Fruit fly (Drosophila melanogaster): Measurements from ENCODE around the gene pst.

The pst gene

DNA sequence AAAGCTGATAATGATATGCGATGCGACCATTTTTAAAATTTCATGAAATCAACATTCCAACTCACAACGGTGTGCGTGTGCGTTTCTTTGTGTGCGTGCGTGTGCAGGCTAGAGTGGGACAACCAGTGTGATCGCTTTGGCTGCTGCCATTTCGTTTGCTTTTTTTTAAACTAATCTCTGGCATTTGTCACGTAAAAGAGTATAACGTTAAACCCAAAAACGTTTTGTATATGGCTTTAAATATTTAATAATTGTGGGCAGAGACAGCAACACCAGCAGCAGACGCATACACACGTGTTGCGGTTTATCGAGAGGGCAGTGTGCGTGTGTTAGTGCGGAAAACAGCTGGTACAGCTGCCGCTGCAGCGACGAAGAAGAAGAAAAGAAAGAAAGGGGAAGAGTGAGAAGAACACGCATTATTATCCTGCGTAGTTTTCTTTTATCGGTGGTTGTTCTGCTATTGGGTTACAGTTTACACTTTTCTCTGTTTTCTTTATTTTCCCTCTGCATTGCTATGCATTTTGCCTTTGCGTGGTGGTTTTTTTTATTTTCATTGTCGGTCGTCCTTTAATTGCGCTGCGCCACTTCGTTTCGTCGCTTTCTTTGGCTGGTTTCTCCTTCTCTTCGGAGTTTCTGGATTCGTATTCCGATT is 10.3 kb upstream of the pst start:
- TF ChIP-seq svp (GFP tag) (peak; percentile 64), Sox102F (GFP tag; optimal IDR thresholded peaks at IDR 0.05) (peak; percentile 1), net (GFP tag; optimal IDR thresholded peaks at IDR 0.05) (peak; percentile 15), ss (GFP tag; optimal IDR thresholded peaks at IDR 0.05) (peak; percentile 9 to 49), fd59A (GFP tag; optimal IDR thresholded peaks at IDR 0.05) (no peak), Eip78C (GFP tag) (peak; percentile 84), Eip75B (GFP tag; optimal IDR thresholded peaks at IDR 0.05) (peak; percentile 7), CG6808 (GFP tag; optimal IDR thresholded peaks at IDR 0.05) (peak; percentile 15), vri (GFP tag; optimal IDR thresholded peaks at IDR 0.05) (peak; percentile 17), Sox14 (GFP tag; optimal IDR thresholded peaks at IDR 0.05) (peak; percentile 77), fkh (GFP tag; optimal IDR thresholded peaks at IDR 0.05) (peak; percentile 47), CG10631 (GFP tag; optimal IDR thresholded peaks at IDR 0.05) (no peak), salr (GFP tag; optimal IDR thresholded peaks at IDR 0.05) (no peak), Met (GFP tag; optimal IDR thresholded peaks at IDR 0.05) (no peak), Hr38 (GFP tag; optimal IDR thresholded peaks at IDR 0.05) (no peak), CG6163 (GFP tag; IDR thresholded peaks at IDR 0.05) (0 out of 3 replicates have a peak, but pooled peaks have one; percentile 28)

DNA sequence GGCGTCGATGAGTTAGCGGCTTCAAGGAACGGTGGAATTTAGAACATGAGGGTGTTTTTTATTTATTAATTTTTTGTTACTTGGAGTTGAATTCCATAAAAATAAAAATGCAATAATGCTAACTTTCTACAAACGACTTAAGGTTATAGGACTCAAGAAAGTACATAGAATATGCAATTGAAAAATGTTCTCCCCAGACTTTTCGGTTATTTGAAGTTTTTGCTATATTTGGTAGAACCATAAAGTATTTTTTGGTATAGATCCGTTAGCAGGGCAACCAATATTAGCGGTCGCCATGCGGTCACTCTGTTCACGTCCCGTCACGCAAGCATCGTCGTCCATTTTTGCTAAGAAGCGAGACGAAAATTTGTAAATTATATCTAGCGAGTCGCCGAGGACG is 9.5 kb upstream of the pst start, which contains the start of gene akirin:
Gene akirin, plus strand, starts transcription at position 301 of the 400 bp plus-strand sequence.
- TF ChIP-seq CG6163 (GFP tag; IDR thresholded peaks at IDR 0.05) (0 out of 3 replicates have a peak, but pooled peaks have one; percentile 39), ss (GFP tag; optimal IDR thresholded peaks at IDR 0.05) (no peak), CG8632 (GFP tag; optimal IDR thresholded peaks at IDR 0.05) (no peak)

dm6 chr3L:7368934-7369333 is 8.9 kb upstream of the pst start, which contains the start of gene Sh3beta:
Gene Sh3beta (minus strand): TSS chr3L:7369260.
- TF ChIP-seq Eip78C (GFP tag) (no peak), Hr38 (GFP tag; optimal IDR thresholded peaks at IDR 0.05) (no peak), dsx (GFP tag; optimal IDR thresholded peaks at IDR 0.05; ENCODE audit: poor library complexity, severe bottlenecking) (peak; percentile 86), CG6854 (GFP tag; optimal IDR thresholded peaks at IDR 0.05) (peak; percentile 25), CG8632 (GFP tag; optimal IDR thresholded peaks at IDR 0.05) (no peak), CG6163 (GFP tag; IDR thresholded peaks at IDR 0.05) (no peak), achi (GFP tag; optimal IDR thresholded peaks at IDR 0.05) (no peak), CG4318 (GFP tag; optimal IDR thresholded peaks at IDR 0.05) (no peak), vri (GFP tag; optimal IDR thresholded peaks at IDR 0.05) (peak; percentile 8), svp (GFP tag) (no peak)

DNA sequence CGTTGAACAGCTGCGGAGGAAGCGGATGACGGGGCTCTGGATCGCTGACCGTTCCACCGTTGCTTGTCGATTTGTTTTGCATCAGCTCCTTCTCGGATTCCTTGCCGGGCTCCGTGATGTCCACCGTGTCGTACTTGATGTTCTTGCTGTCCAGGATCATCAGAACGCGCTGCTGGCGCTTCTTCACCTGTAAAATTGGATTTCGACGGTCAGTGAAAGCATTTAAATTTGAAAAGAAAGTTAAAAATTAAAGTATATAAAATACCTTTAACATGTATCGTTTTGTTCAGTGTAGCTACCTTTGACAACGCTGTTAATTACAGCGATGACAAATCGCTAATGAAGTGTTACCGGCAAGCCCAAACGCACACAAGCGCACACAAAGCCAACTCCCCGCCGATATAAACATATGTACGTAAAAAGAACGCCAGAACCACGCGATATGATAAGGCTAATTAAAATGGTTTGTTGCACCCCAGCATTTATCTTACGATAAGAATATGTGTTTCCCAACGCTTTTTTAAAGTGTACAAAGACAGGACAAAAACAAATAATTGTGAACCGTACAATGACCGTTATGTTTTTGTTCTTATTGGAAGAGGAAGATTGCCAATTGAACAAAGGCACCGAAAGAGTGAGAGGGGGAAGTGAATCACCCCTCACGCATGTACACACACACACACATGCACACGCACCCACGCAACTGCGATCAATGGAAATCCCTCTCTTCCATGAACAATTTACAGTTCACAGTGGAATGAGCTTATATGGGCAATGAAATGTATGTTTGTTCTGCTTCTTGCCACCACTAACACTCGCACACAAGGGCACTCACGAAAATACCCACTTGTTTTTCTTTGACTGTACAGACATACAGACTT is 8.0 kb upstream of the pst start:
- peak; percentile 17 for TF ChIP-seq Hr39 (GFP tag; optimal IDR thresholded peaks at IDR 0.05)
- peak; percentile 82 for TF ChIP-seq Eip78C (GFP tag)
- TF ChIP-seq spab (GFP tag; optimal IDR thresholded peaks at IDR 0.05) = no peak
- peak; percentile 34 for TF ChIP-seq esn (GFP tag; optimal IDR thresholded peaks at IDR 0.05)
- TF ChIP-seq vri (GFP tag; optimal IDR thresholded peaks at IDR 0.05) = peak; percentile 2
- TF ChIP-seq CG6163 (GFP tag; IDR thresholded peaks at IDR 0.05) = peak; percentile 42; the same call in 1 of the 3 replicates
- peak; percentile 17 for TF ChIP-seq Hr4 (GFP tag; optimal IDR thresholded peaks at IDR 0.05)
- peak; percentile 25 for TF ChIP-seq lz (GFP tag; optimal IDR thresholded peaks at IDR 0.05)
- TF ChIP-seq Hr38 (GFP tag; optimal IDR thresholded peaks at IDR 0.05) = no peak
- TF ChIP-seq CG15336 (GFP tag; IDR thresholded peaks at IDR 0.05) = peak; percentile 41
- peak; percentile 8 for TF ChIP-seq achi (GFP tag; optimal IDR thresholded peaks at IDR 0.05)
- peak; percentile 48 for TF ChIP-seq svp (GFP tag)
- peak; percentile 10 for TF ChIP-seq CG8632 (GFP tag; optimal IDR thresholded peaks at IDR 0.05)
- peak; percentile 28; the same call in 1 of the 3 replicates for TF ChIP-seq CG8119 (GFP tag; IDR thresholded peaks at IDR 0.05)
- TF ChIP-seq CG6276 (GFP tag; optimal IDR thresholded peaks at IDR 0.05) = no peak
- peak; percentile 8 for TF ChIP-seq CG3919 (GFP tag; optimal IDR thresholded peaks at IDR 0.05)
- TF ChIP-seq CG10669 (GFP tag; optimal IDR thresholded peaks at IDR 0.05) = peak; percentile 8
- TF ChIP-seq CG31627 (GFP tag; optimal IDR thresholded peaks at IDR 0.05) = peak; percentile 10
- TF ChIP-seq Eip93F (GFP tag; optimal IDR thresholded peaks at IDR 0.05) = peak; percentile 73
- peak; percentile 77 for TF ChIP-seq fkh (GFP tag; optimal IDR thresholded peaks at IDR 0.05)
- no peak for TF ChIP-seq CG11294 (GFP tag; IDR thresholded peaks at IDR 0.05)
- peak; percentile 20 for TF ChIP-seq Met (GFP tag; optimal IDR thresholded peaks at IDR 0.05)
- TF ChIP-seq pdm3 (GFP tag; optimal IDR thresholded peaks at IDR 0.05) = no peak
- TF ChIP-seq Ets21C (GFP tag; optimal IDR thresholded peaks at IDR 0.05) = no peak
- peak; percentile 21 for TF ChIP-seq CG32006 (GFP tag; optimal IDR thresholded peaks at IDR 0.05)
- peak; percentile 46 for TF ChIP-seq Sox102F (GFP tag; optimal IDR thresholded peaks at IDR 0.05)
- TF ChIP-seq acj6 (GFP tag; optimal IDR thresholded peaks at IDR 0.05) = peak; percentile 10
- peak; percentile 5 for TF ChIP-seq Blimp-1 (GFP tag; optimal IDR thresholded peaks at IDR 0.05)
- TF ChIP-seq CG16779 (tag; optimal IDR thresholded peaks at IDR 0.05) = no peak
